Fruit fly (Drosophila melanogaster): ENCODE measurements around the gene Mcr.

Mcr gene

dm6 chr2L:8043282-8043668, 39.5 kb downstream of the Mcr start, which contains the start of gene Megf8 (continued):
- TF ChIP-seq CG9797 (GFP tag; optimal IDR thresholded peaks at IDR 0.05) (peak; percentile 43), ATbp (GFP tag; optimal IDR thresholded peaks at IDR 0.05) (no peak), CG8388 (GFP tag; optimal IDR thresholded peaks at IDR 0.05) (no peak), Abd-B (GFP tag; optimal IDR thresholded peaks at IDR 0.05) (no peak), Nf-YA (GFP tag; IDR thresholded peaks at IDR 0.05) (no peak), onecut (GFP tag; IDR thresholded peaks at IDR 0.05) (no peak), CG9215 (GFP tag; IDR thresholded peaks at IDR 0.05) (peak; percentile 85), stwl (tag; optimal IDR thresholded peaks at IDR 0.05) (peak; percentile 51), oc (tag; optimal IDR thresholded peaks at IDR 0.05) (no peak), sima (GFP tag; optimal IDR thresholded peaks at IDR 0.05) (no peak), nerfin-2 (GFP tag; IDR thresholded peaks at IDR 0.05; ENCODE audit: partially characterized antibody) (peak; percentile 75), Dp (GFP tag; optimal IDR thresholded peaks at IDR 0.05) (peak; percentile 26), CG30431 (GFP tag; optimal IDR thresholded peaks at IDR 0.05) (no peak), CG1024 (GFP tag; IDR thresholded peaks at IDR 0.05) (no peak), CG3065 (GFP tag; optimal IDR thresholded peaks at IDR 0.05) (no peak), CG31388 (GFP tag; optimal IDR thresholded peaks at IDR 0.05) (no peak), CG14860 (GFP tag; IDR thresholded peaks at IDR 0.05; ENCODE audit: partially characterized antibody) (no peak), CG14050 (GFP tag; IDR thresholded peaks at IDR 0.05) (no peak), CG6791 (GFP tag; IDR thresholded peaks at IDR 0.05; ENCODE audit: partially characterized antibody) (peak; percentile 74), amos (GFP tag; IDR thresholded peaks at IDR 0.05; ENCODE audit: partially characterized antibody) (peak; percentile 61; the same call in 1 of the 2 replicates), Hr51 (GFP tag; optimal IDR thresholded peaks at IDR 0.05) (no peak), maf-S (GFP tag; optimal IDR thresholded peaks at IDR 0.05) (no peak), Bgb (GFP tag; IDR thresholded peaks at IDR 0.05; ENCODE audit: partially characterized antibody) (peak; percentile 77), Blimp-1 (GFP tag; optimal IDR thresholded peaks at IDR 0.05) (peak; percentile 100), CG9817 (tag; optimal IDR thresholded peaks at IDR 0.05) (no peak), pzg (GFP tag; optimal IDR thresholded peaks at IDR 0.05) (peak; percentile 28), CG12219 (GFP tag; optimal IDR thresholded peaks at IDR 0.05) (no peak), Scr (GFP tag; IDR thresholded peaks at IDR 0.05; ENCODE audit: partially characterized antibody) (peak; percentile 12; the same call in 1 of the 2 replicates), CG13287 (GFP tag; IDR thresholded peaks at IDR 0.05; ENCODE audit: partially characterized antibody) (peak; percentile 60), H2.0 (GFP tag; IDR thresholded peaks at IDR 0.05) (no peak), Hr78 (GFP tag; optimal IDR thresholded peaks at IDR 0.05) (no peak), D (optimal IDR thresholded peaks at IDR 0.05) (no peak), D (GFP tag; optimal IDR thresholded peaks at IDR 0.05) (no peak), chm (GFP tag; IDR thresholded peaks at IDR 0.05) (no peak), CG12155 (GFP tag; optimal IDR thresholded peaks at IDR 0.05) (no peak), toy (GFP tag; IDR thresholded peaks at IDR 0.05) (no peak), Optix (GFP tag; IDR thresholded peaks at IDR 0.05) (no peak), TFAM (GFP tag; optimal IDR thresholded peaks at IDR 0.05) (no peak), bbx (GFP tag; IDR thresholded peaks at IDR 0.05; ENCODE audit: partially characterized antibody) (peak; percentile 82), CG10565 (GFP tag; optimal IDR thresholded peaks at IDR 0.05) (no peak), trem (tag; optimal IDR thresholded peaks at IDR 0.05) (peak; percentile 9), nau (GFP tag; optimal IDR thresholded peaks at IDR 0.05) (no peak), gt (GFP tag; IDR thresholded peaks at IDR 0.05) (no peak), CG34224 (GFP tag; IDR thresholded peaks at IDR 0.05; ENCODE audit: partially characterized antibody) (peak; percentile 84), ato (GFP tag; IDR thresholded peaks at IDR 0.05; ENCODE audit: partially characterized antibody) (peak; percentile 77), CG32532 (GFP tag; IDR thresholded peaks at IDR 0.05) (no peak), btn (GFP tag; optimal IDR thresholded peaks at IDR 0.05) (no peak), CG4617 (GFP tag; optimal IDR thresholded peaks at IDR 0.05; ENCODE audit: borderline replicate concordance) (peak; percentile 35), mld (GFP tag; IDR thresholded peaks at IDR 0.05; ENCODE audit: partially characterized antibody) (peak; percentile 47; the same call in 1 of the 3 replicates)
